Worm (Caenorhabditis elegans) whole organism, L1 larva: ENCODE measurements around the gene pct-1.

Experiments used
- C04F5.9 ChIP-seq: sonication (generic microtip); optimal IDR thresholded peaks from 2 replicates; lab custom pipeline; 2016; ENCODE audit warnings: missing genetic modification characterization, missing compliant biosample characterization
- aha-1 ChIP-seq: fragments of 150-350 bp; optimal IDR thresholded peaks from 2 replicates; lab custom pipeline; 2014; ENCODE audit warnings: missing biosample characterization, missing genetic modification characterization
- alr-1 ChIP-seq: fragments of 200-800 bp; sonication (Bioruptor generic); optimal IDR thresholded peaks from 2 replicates; lab custom pipeline; 2018; ENCODE audit warnings: borderline replicate concordance, mild to moderate bottlenecking, missing genetic modification characterization, missing compliant biosample characterization
- ama-1 ChIP-seq: fragments of 150-350 bp; optimal IDR thresholded peaks from 2 replicates; lab custom pipeline; 2014
- ceh-63 ChIP-seq: fragments of 200-800 bp; sonication (Bioruptor generic); optimal IDR thresholded peaks from 2 replicates; lab custom pipeline; 2018; ENCODE audit warnings: mild to moderate bottlenecking, missing genetic modification characterization, missing compliant biosample characterization
- ceh-8 ChIP-seq: fragments of 200-800 bp; sonication (Bioruptor generic); optimal IDR thresholded peaks from 2 replicates; lab custom pipeline; 2018; ENCODE audit warnings: mild to moderate bottlenecking, missing genetic modification characterization, moderate library complexity, missing compliant biosample characterization
- ceh-82 ChIP-seq, 3 experiments: fragments of 150-350 bp in 1 of 3; sonication (generic microtip) in 2 of 3; optimal IDR thresholded peaks; 2 replicates each; lab custom pipeline; 2014 to 2017; ENCODE audit warnings: missing biosample characterization in 3 of 3, missing genetic modification characterization in 3 of 3
- ceh-88 ChIP-seq: fragments of 200-800 bp; sonication (Bioruptor generic); IDR thresholded peaks from 2 replicates; pipeline ENCODE4 v1.3.6; 2022; ENCODE audit warnings: missing genetic modification characterization, missing compliant biosample characterization
- dpl-1 ChIP-seq, 3 experiments: fragments of 150-350 bp in 2 of 3; sonication (generic microtip) in 1 of 3; optimal IDR thresholded peaks; 2 replicates each; lab custom pipeline; 2014 to 2017; ENCODE audit warnings: missing biosample characterization in 3 of 3, missing genetic modification characterization in 3 of 3, missing genetic modification reagents in 3 of 3
- dsc-1 ChIP-seq: sonication (generic microtip); optimal IDR thresholded peaks from 2 replicates; lab custom pipeline; 2016; ENCODE audit warnings: mild to moderate bottlenecking, missing genetic modification characterization, missing compliant biosample characterization
- efl-1 ChIP-seq, 4 experiments: fragments of 150-350 bp; optimal IDR thresholded peaks in 3 of 4; peaks in 1 of 4; 1 replicate in 1 of 4; 2 replicates in 3 of 4; lab custom pipeline; 2014; ENCODE audit warnings: missing biosample characterization in 2 of 4, missing genetic modification characterization in 2 of 4, missing genetic modification reagents in 2 of 4
- egl-13 ChIP-seq: sonication (generic microtip); optimal IDR thresholded peaks from 2 replicates; lab custom pipeline; 2016; ENCODE audit warnings: missing genotype, missing genetic modification reagents, missing genetic modification characterization, missing compliant biosample characterization
- egl-27 ChIP-seq, 2 experiments: fragments of 150-350 bp in 1 of 2; sonication (generic microtip); optimal IDR thresholded peaks; 3 replicates each; lab custom pipeline; 2017 to 2018; ENCODE audit warnings: missing biosample characterization in 2 of 2, missing genetic modification characterization in 2 of 2, missing genetic modification reagents in 2 of 2
- ets-5 ChIP-seq: fragments of 200-800 bp; sonication (Bioruptor generic); IDR thresholded peaks from 2 replicates; pipeline ENCODE4 v1.3.6; 2022; ENCODE audit warnings: missing genetic modification characterization, missing compliant biosample characterization
- fkh-8 ChIP-seq: sonication (generic microtip); optimal IDR thresholded peaks from 2 replicates; lab custom pipeline; 2016; ENCODE audit warnings: mild to moderate bottlenecking, missing genetic modification characterization, missing compliant biosample characterization
- fos-1 ChIP-seq: fragments of 150-350 bp; optimal IDR thresholded peaks from 2 replicates; lab custom pipeline; 2014; ENCODE audit warnings: missing biosample characterization, missing genetic modification characterization
- grh-1 ChIP-seq: fragments of 200-800 bp; sonication (Bioruptor generic); IDR thresholded peaks from 2 replicates; pipeline ENCODE4 v1.3.6; 2022; ENCODE audit warnings: missing genetic modification reagents, missing genetic modification characterization, missing compliant biosample characterization
- irx-1 ChIP-seq: sonication (generic microtip); optimal IDR thresholded peaks from 2 replicates; lab custom pipeline; 2016; ENCODE audit warnings: missing genetic modification characterization, missing compliant biosample characterization
- isw-1 ChIP-seq: fragments of 200-800 bp; sonication (Bioruptor generic); IDR thresholded peaks from 2 replicates; pipeline ENCODE4 v1.3.6; 2022; ENCODE audit warnings: missing genetic modification characterization, missing compliant biosample characterization
- lin-14 ChIP-seq: fragments of 200-800 bp; sonication (Bioruptor generic); optimal IDR thresholded peaks from 2 replicates; lab custom pipeline; 2018; ENCODE audit warnings: mild to moderate bottlenecking, missing genetic modification characterization, moderate library complexity, missing compliant biosample characterization
- lsy-2 ChIP-seq, 2 experiments: fragments of 150-350 bp; optimal IDR thresholded peaks; 2 replicates each; lab custom pipeline; 2014; ENCODE audit warnings: missing biosample characterization in 2 of 2, missing genetic modification characterization in 2 of 2
- mab-9 ChIP-seq: fragments of 200-800 bp; sonication (Bioruptor generic); IDR thresholded peaks from 2 replicates; pipeline ENCODE4 v1.3.6; 2022; ENCODE audit warnings: missing genetic modification reagents, missing genetic modification characterization, missing compliant biosample characterization
- mef-2 ChIP-seq: fragments of 150-350 bp; optimal IDR thresholded peaks from 2 replicates; lab custom pipeline; 2014; ENCODE audit warnings: missing biosample characterization, missing genetic modification characterization
- mep-1 ChIP-seq: fragments of 150-350 bp; optimal IDR thresholded peaks from 2 replicates; lab custom pipeline; 2014; ENCODE audit warnings: missing biosample characterization, missing genetic modification characterization
- nhr-12 ChIP-seq: sonication (generic microtip); optimal IDR thresholded peaks from 2 replicates; lab custom pipeline; 2017; ENCODE audit warnings: missing biosample characterization, missing genetic modification characterization
- nhr-20 ChIP-seq: sonication (generic microtip); optimal IDR thresholded peaks from 2 replicates; lab custom pipeline; 2016; ENCODE audit warnings: mild to moderate bottlenecking, missing genetic modification characterization, missing compliant biosample characterization
- nhr-28 ChIP-seq: fragments of 150-350 bp; optimal IDR thresholded peaks from 2 replicates; lab custom pipeline; 2014; ENCODE audit warnings: missing biosample characterization, missing genetic modification characterization
- nhr-71 ChIP-seq: sonication (generic microtip); optimal IDR thresholded peaks from 2 replicates; lab custom pipeline; 2016; ENCODE audit warnings: mild to moderate bottlenecking, missing genetic modification characterization, moderate library complexity, missing compliant biosample characterization
- nhr-77 ChIP-seq: fragments of 150-350 bp; optimal IDR thresholded peaks from 2 replicates; lab custom pipeline; 2014; ENCODE audit warnings: missing biosample characterization, missing genetic modification characterization
- nhr-85 ChIP-seq: sonication (generic microtip); peaks from one replicate; lab custom pipeline; 2016; ENCODE audit warnings: missing genetic modification characterization, inconsistent platforms, missing compliant biosample characterization
- pax-3 ChIP-seq: fragments of 200-800 bp; sonication (Bioruptor generic); optimal IDR thresholded peaks from 2 replicates; lab custom pipeline; 2018; ENCODE audit warnings: mild to moderate bottlenecking, missing genetic modification characterization, moderate library complexity, missing compliant biosample characterization
- pqm-1 ChIP-seq: sonication (generic microtip); optimal IDR thresholded peaks from 3 replicates; lab custom pipeline; 2017; ENCODE audit warnings: missing biosample characterization, missing genetic modification characterization
- snpc-4 ChIP-seq: fragments of 150-350 bp; optimal IDR thresholded peaks from 2 replicates; lab custom pipeline; 2014; ENCODE audit warnings: missing biosample characterization, missing genetic modification characterization
- snu-23 ChIP-seq: sonication (generic microtip); optimal IDR thresholded peaks from 2 replicates; lab custom pipeline; 2016; ENCODE audit warnings: missing genetic modification characterization, missing compliant biosample characterization
- sox-4 ChIP-seq: sonication (generic microtip); optimal IDR thresholded peaks from 2 replicates; lab custom pipeline; 2016; ENCODE audit warnings: missing genetic modification characterization, missing compliant biosample characterization
- sup-37 ChIP-seq: fragments of 200-800 bp; sonication (Bioruptor generic); optimal IDR thresholded peaks from 2 replicates; lab custom pipeline; 2018; ENCODE audit warnings: mild to moderate bottlenecking, missing genetic modification characterization, missing compliant biosample characterization
- swsn-7 ChIP-seq: sonication (generic microtip); optimal IDR thresholded peaks from 2 replicates; lab custom pipeline; 2016; ENCODE audit warnings: missing genetic modification characterization, missing compliant biosample characterization
- tlp-1 ChIP-seq: fragments of 150-350 bp; optimal IDR thresholded peaks from 2 replicates; lab custom pipeline; 2014; ENCODE audit warnings: missing biosample characterization, missing genetic modification characterization
- unc-130 ChIP-seq: fragments of 150-350 bp; optimal IDR thresholded peaks from 2 replicates; lab custom pipeline; 2017; ENCODE audit warnings: missing biosample characterization, missing genetic modification characterization, inconsistent platforms
- unc-30 ChIP-seq: sonication (generic microtip); optimal IDR thresholded peaks from 2 replicates; lab custom pipeline; 2017; ENCODE audit warnings: missing biosample characterization, missing genetic modification characterization
- vab-15 ChIP-seq: sonication (generic microtip); optimal IDR thresholded peaks from 2 replicates; lab custom pipeline; 2017; ENCODE audit warnings: missing genotype, mild to moderate bottlenecking, missing genetic modification characterization, missing compliant biosample characterization
- ztf-4 ChIP-seq: fragments of 150-350 bp; optimal IDR thresholded peaks from 2 replicates; lab custom pipeline; 2014; ENCODE audit warnings: missing biosample characterization, missing genetic modification characterization

Gene pct-1

ce11 chrIV:8175686-8176532 is at the start of gene pct-1:
pct-1 (plus strand) TSS chrIV:8176482.
- TF ChIP-seq lsy-2 (tag; optimal IDR thresholded peaks at IDR 0.05; lab: Kevin White, UChicago) (no peak), grh-1 (GFP tag; lab: Robert Waterston, UW) (no peak), sup-37 (GFP tag; lab: Kevin White, UChicago) (no peak), nhr-85 (peak; percentile 63), lin-14 (peak; percentile 33)

ce11 chrIV:8126902-8127301 is 49.4 kb upstream of the pct-1 start, which contains the start of gene ceph-41:
ceph-41 (plus strand) TSS chrIV:8127202.
- TF ChIP-seq efl-1 (optimal IDR thresholded peaks at IDR 0.05; lab: Kevin White, UChicago) (no peak), efl-1 (GFP tag; optimal IDR thresholded peaks at IDR 0.05 in 1 of 2; lab: Kevin White, UChicago) (peak in 1 of 2 experiments; percentile 18), nhr-28 (no peak), lin-14 (no peak), unc-130 (tag; lab: Kevin White, UChicago) (no peak), fos-1 (no peak), fkh-8 (tag; lab: Kevin White, UChicago) (no peak), egl-27 (tag; optimal IDR thresholded peaks at IDR 0.05; lab: Kevin White, UChicago) (no peak)

- TF ChIP-seq fkh-8 (tag; lab: Kevin White, UChicago) (peak; percentile 85), nhr-77 (tag; lab: Kevin White, UChicago) (no peak), C04F5.9 (no peak), egl-13 (tag; lab: Kevin White, UChicago) (peak; percentile 1), pax-3 (peak; percentile 44), ceh-88 (GFP tag; lab: Robert Waterston, UW) (no peak), ceh-8 (GFP tag; lab: Kevin White, UChicago) (no peak), dsc-1 (tag; lab: Kevin White, UChicago) (peak; percentile 70), sox-4 (peak; percentile 57)
- TF ChIP-seq, all 84 proteins: peak for 5
Observed at ce11 chrIV:8127430-8127829, 48.9 kb upstream of the pct-1 start.

ce11 chrIV:8130131-8130611 is 46.1 kb upstream of the pct-1 start, which contains the start of the genes ndub-11 and moc-3:
ndub-11 (minus strand) TSS chrIV:8130231.
moc-3 (plus strand) TSS chrIV:8130561.
- TF ChIP-seq ztf-4 (tag; lab: Kevin White, UChicago) (no peak), dpl-1 (GFP tag; optimal IDR thresholded peaks at IDR 0.05; lab: Kevin White, UChicago) (peak in 1 of 3 experiments; percentile 25), pqm-1 (no peak), nhr-71 (tag; lab: Kevin White, UChicago) (no peak), lsy-2 (tag; optimal IDR thresholded peaks at IDR 0.05; lab: Kevin White, UChicago) (peak in 1 of 2 experiments; percentile 9)

- no peak for TF ChIP-seq sup-37 (GFP tag; lab: Kevin White, UChicago)
- no peak for TF ChIP-seq unc-30
- TF ChIP-seq ets-5 (GFP tag; lab: Robert Waterston, UW) = no peak
- no peak for TF ChIP-seq swsn-7 (tag; lab: Kevin White, UChicago)
- TF ChIP-seq egl-27 (tag; optimal IDR thresholded peaks at IDR 0.05; lab: Kevin White, UChicago) = no peak
- TF ChIP-seq mab-9 (GFP tag; lab: Robert Waterston, UW) = no peak
- TF ChIP-seq mef-2 = no peak
- no peak for TF ChIP-seq ama-1 (lab: Kevin White, UChicago)
- peak; percentile 38 for TF ChIP-seq nhr-20 (tag; lab: Kevin White, UChicago)
- no peak for TF ChIP-seq irx-1 (tag; lab: Kevin White, UChicago)
- no peak for TF ChIP-seq aha-1 (tag; lab: Kevin White, UChicago)
- no peak for TF ChIP-seq nhr-12
- peak in 1 of 2 experiments; percentile 21 for TF ChIP-seq lsy-2 (tag; optimal IDR thresholded peaks at IDR 0.05; lab: Kevin White, UChicago)
- no peak for TF ChIP-seq isw-1 (GFP tag; lab: Robert Waterston, UW)
- TF ChIP-seq fkh-8 (tag; lab: Kevin White, UChicago) = no peak
- TF ChIP-seq snu-23 (GFP tag; lab: Kevin White, UChicago) = peak; percentile 52
- TF ChIP-seq snpc-4 (tag; lab: Kevin White, UChicago) = no peak
- no peak for TF ChIP-seq alr-1
- TF ChIP-seq ceh-63 (GFP tag; lab: Kevin White, UChicago) = no peak
- no peak for TF ChIP-seq tlp-1 (tag; lab: Kevin White, UChicago)
- peak; percentile 47 for TF ChIP-seq mep-1
- TF ChIP-seq efl-1 (optimal IDR thresholded peaks at IDR 0.05; lab: Kevin White, UChicago) = peak in 1 of 2 experiments; percentile 9
- TF ChIP-seq efl-1 (GFP tag; optimal IDR thresholded peaks at IDR 0.05 in 1 of 2; lab: Kevin White, UChicago) = peak in 1 of 2 experiments; percentile 89
- TF ChIP-seq fos-1 = peak; percentile 40
- no peak for TF ChIP-seq dsc-1 (tag; lab: Kevin White, UChicago)
- TF ChIP-seq vab-15 (tag; lab: Kevin White, UChicago) = no peak
- no peak for TF ChIP-seq ceh-82 (tag; optimal IDR thresholded peaks at IDR 0.05; lab: Kevin White, UChicago)
- peak; percentile 70 for TF ChIP-seq lin-14
Observed at ce11 chrIV:8133536-8133935, 42.7 kb upstream of the pct-1 start, which contains the start of gene sph-1. sph-1 (minus strand) TSS chrIV:8133558.
